Worm (Caenorhabditis elegans) whole organism, early embryonic: ENCODE data around the gene ZC412.10.

Experiments used
- B0310.2 ChIP-seq: sonication (generic microtip); optimal IDR thresholded peaks from 2 replicates; lab custom pipeline; 2016; ENCODE audit warnings: mild to moderate bottlenecking, missing genetic modification characterization, missing compliant biosample characterization
- F13C5.2 ChIP-seq: sonication (generic microtip); optimal IDR thresholded peaks from 2 replicates; lab custom pipeline; 2017; ENCODE audit warnings: mild to moderate bottlenecking, missing genetic modification characterization, inconsistent platforms, missing compliant biosample characterization
- aly-1 ChIP-seq: sonication (generic microtip); optimal IDR thresholded peaks from 2 replicates; lab custom pipeline; 2016; ENCODE audit warnings: missing genetic modification characterization, missing compliant biosample characterization
- ama-1 ChIP-seq: fragments of 150-350 bp; optimal IDR thresholded peaks from 2 replicates; lab custom pipeline; 2014
- ceh-13 ChIP-seq: fragments of 200-800 bp; sonication (Bioruptor generic); optimal IDR thresholded peaks from 2 replicates; lab custom pipeline; 2018; ENCODE audit warnings: mild to moderate bottlenecking, missing genetic modification characterization, missing compliant biosample characterization
- ceh-36 ChIP-seq: sonication (generic microtip); optimal IDR thresholded peaks from 2 replicates; lab custom pipeline; 2016; ENCODE audit warnings: missing genetic modification characterization, inconsistent platforms, missing compliant biosample characterization
- ets-7 ChIP-seq: sonication (generic microtip); optimal IDR thresholded peaks from 2 replicates; lab custom pipeline; 2016; ENCODE audit warnings: missing genotype, missing genetic modification characterization, missing compliant biosample characterization
- flt-1 ChIP-seq: fragments of 200-800 bp; sonication (Bioruptor generic); IDR thresholded peaks from 2 replicates; pipeline ENCODE4 v1.3.6; 2022; ENCODE audit warnings: missing genetic modification characterization, missing compliant biosample characterization
- hmbx-1 ChIP-seq: sonication (generic microtip); optimal IDR thresholded peaks from 2 replicates; lab custom pipeline; 2016; ENCODE audit warnings: mild to moderate bottlenecking, missing genetic modification characterization, missing compliant biosample characterization
- hmg-4 ChIP-seq: fragments of 200-800 bp; sonication (Bioruptor generic); optimal IDR thresholded peaks from 2 replicates; lab custom pipeline; 2018; ENCODE audit warnings: mild to moderate bottlenecking, missing genetic modification characterization, missing compliant biosample characterization
- hnd-1 ChIP-seq: sonication (generic microtip); optimal IDR thresholded peaks from 2 replicates; lab custom pipeline; 2016; ENCODE audit warnings: missing genetic modification characterization, missing compliant biosample characterization
- pes-1 ChIP-seq: fragments of 200-800 bp; sonication (Bioruptor generic); IDR thresholded peaks from 2 replicates; pipeline ENCODE4 v1.3.6; 2022; ENCODE audit warnings: missing genetic modification reagents, missing genetic modification characterization, missing compliant biosample characterization
- scrt-1 ChIP-seq: fragments of 200-800 bp; sonication (Bioruptor generic); IDR thresholded peaks from 2 replicates; pipeline ENCODE4 v1.3.6; 2022; ENCODE audit warnings: missing genetic modification characterization, missing compliant biosample characterization
- sea-1 ChIP-seq: fragments of 200-800 bp; sonication (Bioruptor generic); conservative IDR thresholded peaks from 2 replicates; pipeline ENCODE4 v1.3.6; 2022; ENCODE audit warnings: missing genetic modification characterization, missing compliant biosample characterization
- tbx-11 ChIP-seq: fragments of 200-800 bp; sonication (Bioruptor generic); IDR thresholded peaks from 2 replicates; pipeline ENCODE4 v1.3.6; 2022; ENCODE audit warnings: missing genetic modification characterization, missing compliant biosample characterization
- tbx-37 ChIP-seq: fragments of 200-800 bp; sonication (Bioruptor generic); conservative IDR thresholded peaks from 2 replicates; pipeline ENCODE4 v1.3.6; 2022; ENCODE audit warnings: missing genetic modification reagents, missing genetic modification characterization, missing compliant biosample characterization
- tra-4 ChIP-seq: sonication (generic microtip); optimal IDR thresholded peaks from 2 replicates; lab custom pipeline; 2017; ENCODE audit warnings: missing genetic modification characterization, missing compliant biosample characterization

ZC412.10 gene

DNA sequence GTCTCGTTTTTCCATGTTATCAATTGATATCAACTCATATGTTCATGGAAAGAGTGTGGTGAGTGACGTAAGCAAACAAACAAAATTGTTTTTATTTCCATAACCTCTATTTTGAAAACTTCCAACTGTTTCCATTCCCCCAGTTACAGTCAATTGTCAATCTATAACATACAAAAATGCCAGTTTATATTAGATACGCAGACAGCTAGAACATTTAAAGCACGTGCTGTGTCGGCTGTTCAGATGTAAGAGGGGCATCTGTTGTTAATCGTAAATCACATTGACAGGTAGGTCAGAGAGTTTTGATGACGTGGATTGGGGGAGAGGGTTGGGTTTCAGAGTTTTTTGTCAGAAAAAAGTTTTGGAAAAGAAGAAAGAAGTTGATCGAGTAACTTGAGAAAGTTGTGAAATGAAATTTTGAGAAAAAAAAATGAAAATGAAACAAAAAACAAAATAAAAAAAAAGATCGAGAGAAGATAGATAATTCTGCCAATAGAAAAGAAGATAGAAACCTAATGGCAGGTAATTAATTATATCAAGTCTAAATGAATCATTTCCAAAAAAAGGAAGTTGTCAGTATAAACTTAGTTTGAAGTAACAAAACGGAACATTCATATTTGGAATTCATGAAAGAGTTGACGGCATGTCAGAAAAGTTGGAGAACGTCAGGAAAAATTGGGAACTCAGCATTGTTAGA lies 28.0 kb downstream of the ZC412.10 start:
- TF ChIP-seq flt-1 (GFP tag; lab: Robert Waterston, UW), result no peak
- no peak for TF ChIP-seq scrt-1 (GFP tag; lab: Robert Waterston, UW)
- no peak for TF ChIP-seq sea-1
- no peak for TF ChIP-seq pes-1 (GFP tag; lab: Robert Waterston, UW)
- TF ChIP-seq ceh-13, result no peak
- no peak for TF ChIP-seq tra-4 (tag; lab: Kevin White, UChicago)
- TF ChIP-seq hmg-4 (GFP tag; lab: Kevin White, UChicago), result no peak
- TF ChIP-seq F13C5.2, result no peak
- TF ChIP-seq ama-1 (lab: Kevin White, UChicago), result no peak
- TF ChIP-seq hnd-1 (tag; lab: Kevin White, UChicago), result no peak
- no peak for TF ChIP-seq tbx-11 (GFP tag; lab: Robert Waterston, UW)
- no peak for TF ChIP-seq aly-1 (tag; lab: Kevin White, UChicago)
- no peak for TF ChIP-seq hmbx-1 (tag; lab: Kevin White, UChicago)
- no peak for TF ChIP-seq B0310.2 (tag; lab: Kevin White, UChicago)
- no peak for TF ChIP-seq ceh-36 (tag; lab: Kevin White, UChicago)
- TF ChIP-seq tbx-37, result no peak
- TF ChIP-seq ets-7 (tag; lab: Kevin White, UChicago), result no peak

DNA sequence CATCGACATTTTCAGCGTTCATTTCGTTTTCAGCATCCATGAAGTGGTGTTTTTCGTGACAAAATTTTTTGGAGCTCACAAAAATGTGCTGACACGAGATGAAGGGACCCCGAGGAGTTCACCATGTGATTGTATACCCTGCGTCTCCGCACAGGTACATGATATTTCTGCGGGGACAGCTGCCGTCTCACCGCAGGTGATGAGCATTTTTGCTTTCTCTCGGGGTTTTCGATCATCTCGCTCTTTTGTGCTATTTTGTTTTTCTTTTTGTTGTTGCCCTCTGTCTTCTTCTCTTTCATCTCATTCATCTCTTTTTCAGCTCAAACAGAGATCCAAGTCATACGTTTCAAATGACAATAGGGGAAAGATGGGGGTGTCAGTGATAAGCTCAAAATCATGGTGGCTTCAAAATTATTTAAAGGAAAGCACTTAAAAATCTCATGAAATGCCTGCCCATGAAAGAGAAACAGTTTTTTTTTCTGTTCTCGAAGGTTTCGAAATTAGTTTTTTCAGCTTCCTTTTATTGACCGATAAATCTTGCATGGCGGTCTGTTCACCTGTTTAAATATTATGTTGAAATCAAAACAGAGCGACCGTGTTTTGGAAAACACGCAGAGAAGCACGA lies 29.2 kb downstream of the ZC412.10 start, which contains the start of gene ret-1:
Gene ret-1 (minus strand): TSS at position 123 of the 625 bp plus-strand sequence.
- 0 out of 2 replicates have a peak, but pooled peaks have one; percentile 11 for TF ChIP-seq tbx-37
- TF ChIP-seq scrt-1 (GFP tag; lab: Robert Waterston, UW), result no peak

DNA sequence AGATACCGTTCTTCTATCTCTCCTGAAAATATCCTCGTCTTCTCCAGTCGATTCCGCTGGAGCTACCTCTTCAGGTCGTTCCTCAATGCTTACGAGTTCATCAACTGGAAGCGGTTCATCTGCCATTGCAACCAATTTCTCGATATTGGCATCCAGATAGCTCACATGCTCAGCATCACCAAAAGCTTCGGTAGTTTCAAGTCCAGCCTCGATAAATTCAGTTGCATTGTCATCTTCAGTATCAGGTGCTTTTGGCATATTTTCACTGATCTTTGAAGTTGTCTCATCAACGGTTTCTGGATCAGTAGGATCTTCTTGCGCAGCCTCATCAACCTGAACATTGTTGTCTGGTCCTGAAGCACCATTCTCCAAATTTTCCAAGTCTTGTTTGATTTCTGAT lies 35.0 kb downstream of the ZC412.10 start:
- TF ChIP-seq ets-7 (tag; lab: Kevin White, UChicago), result no peak
- no peak for TF ChIP-seq ceh-36 (tag; lab: Kevin White, UChicago)
- no peak for TF ChIP-seq tbx-37
- TF ChIP-seq F13C5.2, result no peak
- no peak for TF ChIP-seq sea-1
- TF ChIP-seq ceh-13, result no peak
- no peak for TF ChIP-seq tbx-11 (GFP tag; lab: Robert Waterston, UW)
- TF ChIP-seq scrt-1 (GFP tag; lab: Robert Waterston, UW), result no peak
- TF ChIP-seq flt-1 (GFP tag; lab: Robert Waterston, UW), result no peak
- no peak for TF ChIP-seq hmg-4 (GFP tag; lab: Kevin White, UChicago)
- TF ChIP-seq hnd-1 (tag; lab: Kevin White, UChicago), result no peak
- no peak for TF ChIP-seq hmbx-1 (tag; lab: Kevin White, UChicago)
- TF ChIP-seq pes-1 (GFP tag; lab: Robert Waterston, UW), result no peak
- TF ChIP-seq tra-4 (tag; lab: Kevin White, UChicago), result no peak
- TF ChIP-seq B0310.2 (tag; lab: Kevin White, UChicago), result no peak
- TF ChIP-seq ama-1 (lab: Kevin White, UChicago), result no peak
- no peak for TF ChIP-seq aly-1 (tag; lab: Kevin White, UChicago)

DNA sequence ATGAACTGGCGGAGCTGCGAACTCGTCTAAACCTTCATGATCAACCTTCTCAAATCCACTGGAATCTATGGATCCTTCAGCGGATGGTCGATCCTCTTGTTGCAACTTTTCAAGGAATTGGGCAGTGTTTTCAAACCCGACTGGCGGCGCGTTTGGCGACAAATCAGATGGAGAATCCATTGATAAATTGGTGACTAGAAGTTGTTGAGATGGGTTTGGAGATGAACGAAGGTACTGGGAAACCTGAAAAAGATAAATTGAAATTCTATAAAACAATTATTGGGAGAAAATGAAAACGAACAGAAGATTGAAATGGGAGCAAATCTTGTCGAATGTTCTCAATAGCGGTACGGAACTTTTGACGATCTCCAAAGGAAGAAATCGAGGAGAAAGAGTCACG lies 38.5 kb downstream of the ZC412.10 start:
- no peak for TF ChIP-seq hmg-4 (GFP tag; lab: Kevin White, UChicago)
- no peak for TF ChIP-seq tra-4 (tag; lab: Kevin White, UChicago)
- TF ChIP-seq tbx-37, result no peak
- no peak for TF ChIP-seq pes-1 (GFP tag; lab: Robert Waterston, UW)
- no peak for TF ChIP-seq hnd-1 (tag; lab: Kevin White, UChicago)
- no peak for TF ChIP-seq ama-1 (lab: Kevin White, UChicago)
- TF ChIP-seq sea-1, result no peak
- no peak for TF ChIP-seq scrt-1 (GFP tag; lab: Robert Waterston, UW)
- TF ChIP-seq tbx-11 (GFP tag; lab: Robert Waterston, UW), result no peak

DNA sequence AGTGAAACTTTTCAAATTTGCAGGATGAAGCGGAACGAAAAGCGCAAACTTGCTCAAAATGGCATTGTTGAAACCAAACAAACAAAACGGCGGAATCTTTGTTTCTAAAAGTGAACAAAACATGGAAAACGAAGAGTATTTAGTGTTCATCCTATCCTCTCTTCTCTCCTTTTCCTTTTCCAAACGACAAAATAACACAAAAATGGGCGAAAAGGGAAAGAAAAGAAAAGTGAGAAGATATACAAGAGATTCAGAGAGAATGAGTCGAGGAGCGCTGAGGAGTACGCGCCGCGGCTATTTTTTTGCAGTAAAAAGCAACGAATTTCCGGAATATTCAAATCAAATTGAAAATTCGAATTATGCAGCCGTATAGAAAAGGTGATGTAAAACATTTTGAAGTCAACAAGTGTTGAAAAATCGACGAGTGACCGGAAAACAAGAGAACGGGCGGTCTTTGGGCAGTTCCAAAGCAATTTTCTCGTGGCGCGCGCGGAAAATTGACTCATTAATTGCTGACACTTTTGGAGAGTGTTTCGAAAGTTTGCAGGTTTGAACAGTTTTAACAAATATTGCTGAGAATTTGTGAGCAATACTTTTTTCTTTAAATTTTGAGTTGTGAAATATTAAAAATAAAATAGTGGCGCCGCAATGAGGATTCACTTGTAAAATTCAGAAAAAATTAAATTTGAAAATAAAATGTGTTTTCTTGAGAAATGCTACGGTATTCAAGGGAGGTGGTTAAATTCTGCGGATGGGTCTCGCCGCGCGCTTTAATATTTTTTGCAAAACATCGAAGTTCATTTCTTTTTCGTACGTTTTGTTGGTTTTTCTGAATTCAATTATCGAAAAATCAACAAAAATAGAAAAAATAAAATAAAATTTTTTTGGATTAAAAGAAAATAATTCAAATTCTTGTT lies 41.3 kb downstream of the ZC412.10 start:
- TF ChIP-seq flt-1 (GFP tag; lab: Robert Waterston, UW) (no peak), ama-1 (lab: Kevin White, UChicago) (no peak), B0310.2 (tag; lab: Kevin White, UChicago) (no peak), scrt-1 (GFP tag; lab: Robert Waterston, UW) (no peak)

DNA sequence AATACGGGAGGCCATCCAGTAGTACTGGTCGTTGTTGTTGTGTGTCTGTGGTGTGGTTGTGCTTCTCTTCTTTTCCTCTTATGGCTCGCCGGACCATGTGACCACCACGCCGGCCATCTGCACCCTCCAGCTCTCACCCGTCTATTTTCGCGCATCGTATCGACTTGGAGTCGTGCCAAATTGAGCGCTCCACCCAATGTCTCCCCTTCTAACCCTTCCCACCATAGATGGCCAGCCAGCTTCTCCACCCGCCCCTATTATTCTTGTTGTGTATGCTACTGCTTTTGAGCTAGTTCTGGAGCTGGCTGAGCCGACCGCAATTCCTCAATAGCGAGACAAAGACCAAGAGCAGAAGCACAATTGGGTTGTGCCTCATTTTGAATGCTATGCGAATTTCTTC lies 43.4 kb downstream of the ZC412.10 start:
- peak; percentile 24 for TF ChIP-seq F13C5.2
- no peak for TF ChIP-seq B0310.2 (tag; lab: Kevin White, UChicago)
- no peak for TF ChIP-seq ama-1 (lab: Kevin White, UChicago)
- no peak for TF ChIP-seq sea-1
- TF ChIP-seq hmbx-1 (tag; lab: Kevin White, UChicago), result no peak
- no peak for TF ChIP-seq tbx-37
- TF ChIP-seq hmg-4 (GFP tag; lab: Kevin White, UChicago), result peak; percentile 25
- no peak for TF ChIP-seq ceh-13
- no peak for TF ChIP-seq ets-7 (tag; lab: Kevin White, UChicago)
- TF ChIP-seq ceh-36 (tag; lab: Kevin White, UChicago), result no peak
- no peak for TF ChIP-seq scrt-1 (GFP tag; lab: Robert Waterston, UW)
- TF ChIP-seq aly-1 (tag; lab: Kevin White, UChicago), result peak; percentile 39
- no peak for TF ChIP-seq hnd-1 (tag; lab: Kevin White, UChicago)
- TF ChIP-seq tra-4 (tag; lab: Kevin White, UChicago), result no peak
- no peak for TF ChIP-seq pes-1 (GFP tag; lab: Robert Waterston, UW)
- TF ChIP-seq tbx-11 (GFP tag; lab: Robert Waterston, UW), result no peak
- no peak for TF ChIP-seq flt-1 (GFP tag; lab: Robert Waterston, UW)
